Fruit fly (Drosophila melanogaster): ENCODE measurements around the gene CAH8.

The CAH8 gene

DNA sequence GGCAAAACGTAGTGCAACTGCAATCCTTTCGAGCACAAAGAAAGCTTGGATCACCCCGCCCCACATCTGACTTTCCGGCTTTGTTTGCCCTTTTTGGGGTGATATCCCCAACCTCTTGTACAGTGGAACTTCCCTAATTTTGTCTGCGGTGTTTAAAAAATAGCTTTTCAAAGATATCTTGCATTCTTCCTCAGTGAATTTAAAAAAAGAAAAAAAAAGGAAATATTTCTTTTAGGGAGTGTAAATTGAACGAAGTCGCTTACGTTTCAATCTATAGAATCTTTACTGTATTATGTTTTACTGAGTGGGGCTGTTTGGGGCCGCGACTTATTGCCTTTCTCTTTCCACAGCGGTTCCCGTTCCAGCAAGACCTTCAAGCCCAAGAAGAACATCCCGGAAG, 32.1 kb upstream of the CAH8 start (continued):
- TF ChIP-seq CG42726 (GFP tag; IDR thresholded peaks at IDR 0.05; ENCODE audit: partially characterized antibody): no peak
- TF ChIP-seq CG6654 (GFP tag; optimal IDR thresholded peaks at IDR 0.05): no peak
- TF ChIP-seq Vsx1 (GFP tag; optimal IDR thresholded peaks at IDR 0.05): no peak
- no peak for TF ChIP-seq jumu (GFP tag; optimal IDR thresholded peaks at IDR 0.05)
- peak; percentile 78 for TF ChIP-seq Drgx (GFP tag; IDR thresholded peaks at IDR 0.05)
- peak; percentile 54; the same call in 1 of the 2 replicates for TF ChIP-seq CG31224 (GFP tag; IDR thresholded peaks at IDR 0.05)
- peak; percentile 72 for TF ChIP-seq bowl (GFP tag; IDR thresholded peaks at IDR 0.05)
- no peak for TF ChIP-seq CG12769 (tag; optimal IDR thresholded peaks at IDR 0.05)
- TF ChIP-seq CG11696 (GFP tag; IDR thresholded peaks at IDR 0.05): peak; percentile 43; the same call in 1 of the 2 replicates
- TF ChIP-seq CG5953 (GFP tag; IDR thresholded peaks at IDR 0.05): no peak
- TF ChIP-seq slou (GFP tag; optimal IDR thresholded peaks at IDR 0.05): peak; percentile 17
- peak; percentile 84 for TF ChIP-seq dysf (GFP tag; IDR thresholded peaks at IDR 0.05)
- TF ChIP-seq CG1024 (GFP tag; IDR thresholded peaks at IDR 0.05): no peak
- TF ChIP-seq CG12391 (tag; optimal IDR thresholded peaks at IDR 0.05): peak; percentile 53
- TF ChIP-seq CG6175 (GFP tag; IDR thresholded peaks at IDR 0.05): no peak
- peak; percentile 5 for TF ChIP-seq Side (GFP tag; optimal IDR thresholded peaks at IDR 0.05)
- TF ChIP-seq Med (GFP tag): peak; percentile 87
- TF ChIP-seq eyg (GFP tag; optimal IDR thresholded peaks at IDR 0.05): peak; percentile 60
- peak; percentile 43 for TF ChIP-seq hkb (optimal IDR thresholded peaks at IDR 0.05)
- TF ChIP-seq hkb (GFP tag; IDR thresholded peaks at IDR 0.05): peak; percentile 86
- peak; percentile 3 for TF ChIP-seq CG10654 (GFP tag; optimal IDR thresholded peaks at IDR 0.05)
- TF ChIP-seq zen2 (GFP tag; IDR thresholded peaks at IDR 0.05; ENCODE audit: partially characterized antibody): no peak
- TF ChIP-seq Dip2 (GFP tag; IDR thresholded peaks at IDR 0.05): no peak
- no peak for TF ChIP-seq CG11398 (GFP tag; optimal IDR thresholded peaks at IDR 0.05)
- TF ChIP-seq Meics (GFP tag; optimal IDR thresholded peaks at IDR 0.05): peak; percentile 62
- no peak for TF ChIP-seq psq (GFP tag; optimal IDR thresholded peaks at IDR 0.05)
- TF ChIP-seq Lim3 (GFP tag; IDR thresholded peaks at IDR 0.05): no peak
- peak; percentile 84 for TF ChIP-seq Mrtf (GFP tag; IDR thresholded peaks at IDR 0.05)
- TF ChIP-seq CG8290 (GFP tag; optimal IDR thresholded peaks at IDR 0.05): no peak
- no peak for TF ChIP-seq CG8290 (tag; optimal IDR thresholded peaks at IDR 0.05)
- TF ChIP-seq CG1529 (GFP tag; optimal IDR thresholded peaks at IDR 0.05): peak; percentile 3
- no peak for TF ChIP-seq dm (GFP tag; optimal IDR thresholded peaks at IDR 0.05)
- TF ChIP-seq CG8765 (GFP tag; IDR thresholded peaks at IDR 0.05): no peak
- peak; percentile 24 to 51 for TF ChIP-seq chif (GFP tag; optimal IDR thresholded peaks at IDR 0.05)
- TF ChIP-seq CG3281 (GFP tag; optimal IDR thresholded peaks at IDR 0.05): peak; percentile 48
- TF ChIP-seq CG8089 (GFP tag; optimal IDR thresholded peaks at IDR 0.05): peak; percentile 38
- TF ChIP-seq sens (GFP tag): peak; percentile 89
- peak; percentile 64; the same call in 1 of the 2 replicates for TF ChIP-seq danr (GFP tag; IDR thresholded peaks at IDR 0.05)
- TF ChIP-seq CG31441 (GFP tag; IDR thresholded peaks at IDR 0.05): peak; percentile 56
- TF ChIP-seq CG17802 (tag; optimal IDR thresholded peaks at IDR 0.05): no peak
- TF ChIP-seq CG15269 (tag; optimal IDR thresholded peaks at IDR 0.05): no peak
- peak; percentile 66 for TF ChIP-seq CG3847 (GFP tag; IDR thresholded peaks at IDR 0.05)
- TF ChIP-seq CG2712 (tag; optimal IDR thresholded peaks at IDR 0.05): peak; percentile 69
- TF ChIP-seq dmrt99B (tag; optimal IDR thresholded peaks at IDR 0.05): no peak
- no peak for TF ChIP-seq jigr1 (GFP tag; IDR thresholded peaks at IDR 0.05)
- no peak for TF ChIP-seq CG13287 (GFP tag; IDR thresholded peaks at IDR 0.05; ENCODE audit: partially characterized antibody)
- peak; percentile 66 for TF ChIP-seq Aef1 (GFP tag; IDR thresholded peaks at IDR 0.05)
- TF ChIP-seq Xbp1 (GFP tag; optimal IDR thresholded peaks at IDR 0.05): peak; percentile 68
- no peak for TF ChIP-seq CG2202 (tag; optimal IDR thresholded peaks at IDR 0.05)
- TF ChIP-seq CG12071 (GFP tag; optimal IDR thresholded peaks at IDR 0.05): no peak
- TF ChIP-seq CG9817 (tag; optimal IDR thresholded peaks at IDR 0.05): peak; percentile 75
- TF ChIP-seq CG3726 (GFP tag; IDR thresholded peaks at IDR 0.05): 0 out of 3 replicates have a peak, but pooled peaks have one; percentile 32
- no peak for TF ChIP-seq Abd-B (GFP tag; optimal IDR thresholded peaks at IDR 0.05)

Data from whole organism, embryonic.